Fruit fly (Drosophila melanogaster) whole organism, embryonic: ENCODE measurements around the gene serp.

Experiments
- Asciz ChIP-seq: fragments of 200-800 bp; sonication (Bioruptor generic); optimal IDR thresholded peaks from 2 replicates; lab custom pipeline; 2017; ENCODE audit warnings: missing biosample characterization, mild to moderate bottlenecking, missing genetic modification characterization, missing genetic modification reagents
- CG10147 ChIP-seq: fragments of 200-800 bp; sonication (Bioruptor generic); optimal IDR thresholded peaks from 2 replicates; lab custom pipeline; 2019; ENCODE audit warnings: missing biosample characterization, mild to moderate bottlenecking, missing genetic modification characterization, moderate library complexity
- CG10267 ChIP-seq: fragments of 200-800 bp; sonication (Bioruptor generic); optimal IDR thresholded peaks from 2 replicates; lab custom pipeline; 2018; ENCODE audit warnings: missing biosample characterization, mild to moderate bottlenecking, missing genetic modification characterization, moderate library complexity
- CG11695 ChIP-seq: fragments of 200-800 bp; sonication (Bioruptor generic); IDR thresholded peaks from 3 replicates; pipeline ENCODE4 v1.3.6; 2022; ENCODE audit warnings: missing biosample characterization, missing genetic modification characterization
- CG14014 ChIP-seq: fragments of 200-800 bp; sonication (Bioruptor generic); IDR thresholded peaks from 2 replicates; pipeline ENCODE4 v1.3.6; 2022; ENCODE audit warnings: missing biosample characterization, missing genetic modification characterization
- CG16779 ChIP-seq: fragments of 200-800 bp; sonication (Bioruptor generic); IDR thresholded peaks from 2 replicates; pipeline ENCODE4 v1.3.6; 2022; ENCODE audit warnings: missing biosample characterization, missing genetic modification characterization
- CG17328 ChIP-seq: fragments of 200-800 bp; sonication (Bioruptor generic); IDR thresholded peaks from 2 replicates; pipeline ENCODE4 v1.3.6; 2022; ENCODE audit warnings: missing biosample characterization, missing genetic modification characterization
- CG17359 ChIP-seq: fragments of 200-800 bp; sonication (Bioruptor generic); optimal IDR thresholded peaks from 3 replicates; lab custom pipeline; 2018; ENCODE audit warnings: missing biosample characterization, mild to moderate bottlenecking, missing genetic modification characterization, moderate library complexity
- CG1832 ChIP-seq: fragments of 200-800 bp; sonication (Bioruptor generic); optimal IDR thresholded peaks from 2 replicates; lab custom pipeline; 2017; ENCODE audit warnings: missing biosample characterization, mild to moderate bottlenecking, missing genetic modification characterization, inconsistent platforms
- CG34224 ChIP-seq: fragments of 200-800 bp; sonication (Bioruptor generic); IDR thresholded peaks from 3 replicates; pipeline ENCODE4 v1.3.6; 2022; ENCODE audit warnings: missing biosample characterization, missing genetic modification characterization; ENCODE audit not compliant: partially characterized antibody
- CG3726 ChIP-seq: fragments of 200-800 bp; sonication (Bioruptor generic); IDR thresholded peaks from 3 replicates; pipeline ENCODE4, ENCODE4 v1.3.6; 2022; ENCODE audit warnings: missing biosample characterization, missing genetic modification characterization
- CG3847 ChIP-seq: fragments of 200-800 bp; sonication (Bioruptor generic); IDR thresholded peaks from 2 replicates; pipeline ENCODE4 v1.3.6; 2022; ENCODE audit warnings: missing biosample characterization, missing genetic modification characterization
- CG4424 ChIP-seq: fragments of 200-800 bp; sonication (Bioruptor generic); optimal IDR thresholded peaks from 3 replicates; lab custom pipeline; 2016; ENCODE audit warnings: missing biosample characterization, missing genetic modification characterization
- CG8478 ChIP-seq: fragments of >200 bp; optimal IDR thresholded peaks from 2 replicates; lab custom pipeline; 2018
- CG9932 ChIP-seq: fragments of 200-800 bp; sonication (Bioruptor generic); IDR thresholded peaks from 2 replicates; pipeline ENCODE4 v1.3.6; 2022; ENCODE audit warnings: missing biosample characterization, missing genetic modification characterization
- Drgx ChIP-seq: fragments of 200-800 bp; sonication (Bioruptor generic); IDR thresholded peaks from 2 replicates; pipeline ENCODE4 v1.3.6; 2022; ENCODE audit warnings: missing biosample characterization, missing genetic modification characterization
- Elba2 ChIP-seq: fragments of 200-800 bp; sonication (Bioruptor generic); optimal IDR thresholded peaks from 3 replicates; lab custom pipeline; 2016; ENCODE audit warnings: missing biosample characterization, missing genetic modification characterization
- Ets65A ChIP-seq: fragments of 200-800 bp; sonication (Bioruptor generic); peaks from one replicate; lab custom pipeline; 2016; ENCODE audit warnings: missing biosample characterization, missing genetic modification characterization
- HmgD ChIP-seq: fragments of 200-800 bp; sonication (Bioruptor generic); optimal IDR thresholded peaks from 3 replicates; lab custom pipeline; 2016; ENCODE audit warnings: missing biosample characterization, missing genetic modification characterization
- Hr78 ChIP-seq, 2 experiments: fragments of 200-800 bp in 1 of 2; fragments of >200 bp in 1 of 2; sonication (Bioruptor generic) in 1 of 2; optimal IDR thresholded peaks; 2 replicates each; lab custom pipeline; 2017 to 2019; ENCODE audit warnings: missing biosample characterization in 2 of 2, missing genetic modification characterization in 2 of 2, mild to moderate bottlenecking in 1 of 2, moderate library complexity in 1 of 2
- Meics ChIP-seq: fragments of 200-800 bp; sonication (Bioruptor generic); optimal IDR thresholded peaks from 2 replicates; lab custom pipeline; 2017; ENCODE audit warnings: missing biosample characterization, mild to moderate bottlenecking, missing genetic modification characterization
- Mrtf ChIP-seq: fragments of 200-800 bp; sonication (Bioruptor generic); IDR thresholded peaks from 3 replicates; pipeline ENCODE4 v1.3.6; 2022; ENCODE audit warnings: missing biosample characterization, missing genetic modification characterization
- NC2β ChIP-seq: fragments of 200-800 bp; sonication (Bioruptor generic); optimal IDR thresholded peaks from 2 replicates; lab custom pipeline; 2016; ENCODE audit warnings: missing biosample characterization, missing genetic modification characterization
- Neu2 ChIP-seq: fragments of 200-800 bp; sonication (Bioruptor generic); optimal IDR thresholded peaks from 3 replicates; lab custom pipeline; 2016; ENCODE audit warnings: missing biosample characterization, missing genetic modification characterization, borderline replicate concordance
- Nf-YB ChIP-seq: fragments of 200-800 bp; sonication (Bioruptor generic); optimal IDR thresholded peaks from 3 replicates; lab custom pipeline; 2019; ENCODE audit warnings: missing biosample characterization, mild to moderate bottlenecking, missing genetic modification characterization, moderate library complexity
- Pdp1 ChIP-seq, 2 experiments: fragments of 200-800 bp; sonication (Bioruptor generic); optimal IDR thresholded peaks; 3 replicates each; lab custom pipeline; 2016; ENCODE audit warnings: missing biosample characterization in 2 of 2, missing genetic modification characterization in 2 of 2, mild to moderate bottlenecking in 1 of 2, moderate library complexity in 1 of 2
- Spps ChIP-seq: fragments of 200-800 bp; sonication (Bioruptor generic); optimal IDR thresholded peaks from 2 replicates; lab custom pipeline; 2018; ENCODE audit warnings: missing biosample characterization, mild to moderate bottlenecking, missing genetic modification characterization
- ase ChIP-seq: fragments of 200-800 bp; sonication (Bioruptor generic); IDR thresholded peaks from 3 replicates; pipeline ENCODE4 v1.3.6; 2022; ENCODE audit warnings: missing biosample characterization, missing genetic modification characterization
- bab2 ChIP-seq: fragments of 200-800 bp; sonication (Bioruptor generic); optimal IDR thresholded peaks from 2 replicates; lab custom pipeline; 2016; ENCODE audit warnings: missing biosample characterization, missing genetic modification characterization
- cad ChIP-seq: fragments of >200 bp; optimal IDR thresholded peaks from 2 replicates; lab custom pipeline; 2017; ENCODE audit warnings: missing biosample characterization, missing genetic modification characterization
- chif ChIP-seq, 2 experiments: fragments of 200-800 bp; sonication (Bioruptor generic); optimal IDR thresholded peaks; 3 replicates each; lab custom pipeline; 2016; ENCODE audit warnings: missing biosample characterization in 2 of 2, missing genetic modification characterization in 2 of 2
- ci ChIP-seq: fragments of 200-800 bp; sonication (Bioruptor generic); IDR thresholded peaks from 3 replicates; pipeline ENCODE4 v1.3.6; 2022; ENCODE audit warnings: missing biosample characterization, missing genetic modification characterization
- crol ChIP-seq: fragments of 200-800 bp; sonication (Bioruptor generic); IDR thresholded peaks from 2 replicates; pipeline ENCODE4 v1.3.6; 2022; ENCODE audit warnings: missing biosample characterization, missing genetic modification characterization
- dan ChIP-seq: fragments of 200-800 bp; sonication (Bioruptor generic); IDR thresholded peaks from 2 replicates; pipeline ENCODE4 v1.3.6; 2022; ENCODE audit warnings: missing biosample characterization, missing genetic modification characterization
- dm ChIP-seq: fragments of 200-800 bp; sonication (Bioruptor generic); optimal IDR thresholded peaks from 3 replicates; lab custom pipeline; 2016; ENCODE audit warnings: missing biosample characterization, missing genetic modification characterization
- fru ChIP-seq: fragments of >200 bp; optimal IDR thresholded peaks from 2 replicates; lab custom pipeline; 2017
- gfzf ChIP-seq: fragments of 200-800 bp; sonication (Bioruptor generic); optimal IDR thresholded peaks from 2 replicates; lab custom pipeline; 2016; ENCODE audit warnings: missing biosample characterization, mild to moderate bottlenecking, missing genetic modification characterization, moderate library complexity
- gsb-n ChIP-seq: fragments of 200-800 bp; sonication (Bioruptor generic); optimal IDR thresholded peaks from 3 replicates; lab custom pipeline; 2018; ENCODE audit warnings: missing biosample characterization, mild to moderate bottlenecking, missing genetic modification characterization
- ham ChIP-seq: fragments of 200-800 bp; sonication (Bioruptor generic); IDR thresholded peaks from 2 replicates; pipeline ENCODE4 v1.3.6; 2022; ENCODE audit warnings: missing biosample characterization, missing genetic modification characterization
- pum ChIP-seq: fragments of 200-800 bp; sonication (Bioruptor generic); optimal IDR thresholded peaks from 2 replicates; lab custom pipeline; 2016; ENCODE audit warnings: missing biosample characterization, missing genetic modification characterization
- schlank ChIP-seq: fragments of 200-800 bp; sonication (Bioruptor generic); optimal IDR thresholded peaks from 2 replicates; lab custom pipeline; 2018; ENCODE audit warnings: missing biosample characterization, mild to moderate bottlenecking, missing genetic modification characterization
- slbo ChIP-seq: fragments of 200-800 bp; sonication (Bioruptor generic); IDR thresholded peaks from 2 replicates; pipeline ENCODE4 v1.3.6; 2022; ENCODE audit warnings: missing biosample characterization, missing genetic modification characterization
- trem ChIP-seq: fragments of 200-800 bp; optimal IDR thresholded peaks from 3 replicates; lab custom pipeline; 2019; ENCODE audit warnings: missing biosample characterization, mild to moderate bottlenecking, missing genetic modification characterization, moderate library complexity
- vvl ChIP-seq: fragments of 200-800 bp; sonication (Bioruptor generic); IDR thresholded peaks from 2 replicates; pipeline ENCODE4 v1.3.6; 2022; ENCODE audit warnings: missing biosample characterization, missing genetic modification characterization
- zfh1 ChIP-seq: fragments of 200-800 bp; sonication (Bioruptor generic); IDR thresholded peaks from 3 replicates; pipeline ENCODE4 v1.3.6; 2022; ENCODE audit warnings: missing biosample characterization, missing genetic modification characterization

serp gene

DNA sequence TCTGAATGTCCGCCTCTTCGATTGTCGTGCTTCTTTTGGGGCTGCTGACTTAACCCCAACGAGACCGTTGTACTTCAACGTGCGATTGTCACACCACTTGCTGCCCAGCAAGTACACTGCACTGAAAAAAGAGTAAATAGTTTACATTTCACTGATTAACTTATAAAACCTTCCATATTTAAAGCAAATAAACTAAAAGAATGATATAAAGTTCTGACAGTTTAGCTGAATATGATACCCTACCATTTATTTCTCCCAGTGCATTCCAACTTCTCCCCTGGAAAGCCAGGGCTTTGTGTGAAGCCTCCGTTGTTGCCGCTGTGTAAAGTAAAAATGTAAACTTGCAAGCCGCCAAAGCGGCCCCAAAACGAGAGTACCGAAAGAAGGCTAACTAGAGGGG lies 33.5 kb downstream of the serp start (continued):
- TF ChIP-seq Ets65A (GFP tag; lab: Kevin White, UChicago) (peak; percentile 92), fru (lab: Kevin White, UChicago) (no peak), Meics (GFP tag; lab: Kevin White, UChicago) (no peak), CG3847 (peak; percentile 29; the same call in 1 of the 2 replicates), CG14014 (no peak), ham (GFP tag; lab: Robert Waterston, UW) (no peak), CG8478 (lab: Kevin White, UChicago) (no peak), trem (tag; lab: Kevin White, UChicago) (peak; percentile 37), ci (GFP tag; lab: Robert Waterston, UW) (0 out of 3 replicates have a peak, but pooled peaks have one; percentile 58), crol (GFP tag; lab: Robert Waterston, UW) (0 out of 2 replicates have a peak, but pooled peaks have one; percentile 26), Mrtf (GFP tag; lab: Robert Waterston, UW) (no peak), Nf-YB (GFP tag; lab: Kevin White, UChicago) (no peak), CG10267 (tag; lab: Kevin White, UChicago) (peak; percentile 28), slbo (GFP tag; lab: Robert Waterston, UW) (no peak), Elba2 (GFP tag; lab: Kevin White, UChicago) (no peak), gsb-n (tag; lab: Kevin White, UChicago) (peak; percentile 29), cad (no peak), bab2 (peak; percentile 2), vvl (GFP tag; lab: Robert Waterston, UW) (peak; percentile 67), dm (GFP tag; lab: Kevin White, UChicago) (peak; percentile 0), Drgx (GFP tag; lab: Robert Waterston, UW) (peak; percentile 55), CG3726 (GFP tag; lab: Robert Waterston, UW) (0 out of 3 replicates have a peak, but pooled peaks have one; percentile 29), CG16779 (GFP tag; lab: Robert Waterston, UW) (no peak), NC2β (GFP tag; lab: Kevin White, UChicago) (no peak), Spps (peak; percentile 28), HmgD (GFP tag; lab: Kevin White, UChicago) (no peak), schlank (tag; lab: Kevin White, UChicago) (no peak), gfzf (no peak), Neu2 (no peak), Asciz (GFP tag; lab: Kevin White, UChicago) (no peak), CG9932 (no peak), CG17328 (GFP tag; lab: Robert Waterston, UW) (peak; percentile 36; the same call in 1 of the 2 replicates), CG34224 (GFP tag; lab: Robert Waterston, UW) (no peak), zfh1 (peak; percentile 60; the same call in 2 of the 3 replicates), Pdp1 (GFP tag; optimal IDR thresholded peaks at IDR 0.05; lab: Kevin White, UChicago) (peak in 1 of 2 experiments; percentile 13), CG4424 (GFP tag; lab: Kevin White, UChicago) (peak; percentile 12), pum (GFP tag; lab: Kevin White, UChicago) (peak; percentile 17), Hr78 (GFP tag; optimal IDR thresholded peaks at IDR 0.05; lab: Kevin White, UChicago) (peak in 1 of 2 experiments; percentile 36), CG11695 (GFP tag; lab: Robert Waterston, UW) (0 out of 3 replicates have a peak, but pooled peaks have one; percentile 14), chif (GFP tag; optimal IDR thresholded peaks at IDR 0.05; lab: Kevin White, UChicago) (peak; percentile 19 to 34), CG1832 (no peak), CG10147 (GFP tag; lab: Kevin White, UChicago) (no peak), ase (GFP tag; lab: Robert Waterston, UW) (peak; percentile 46; the same call in 1 of the 3 replicates), CG17359 (tag; lab: Kevin White, UChicago) (peak; percentile 35), dan (GFP tag; lab: Robert Waterston, UW) (no peak)
